Worm (Caenorhabditis elegans) whole organism, mixed stage, embryonic: ENCODE data around the gene F21H7.12.

Experiments used
- blmp-1 ChIP-seq: fragments of 150-350 bp; optimal IDR thresholded peaks from 2 replicates; lab custom pipeline; 2014; ENCODE audit warnings: missing biosample characterization, missing genetic modification characterization
- ceh-43 ChIP-seq: fragments of 200-800 bp; sonication (Bioruptor generic); optimal IDR thresholded peaks from 2 replicates; lab custom pipeline; 2018; ENCODE audit warnings: mild to moderate bottlenecking, missing genetic modification characterization, moderate library complexity, missing compliant biosample characterization
- elt-3 ChIP-seq: fragments of 150-350 bp; optimal IDR thresholded peaks from 2 replicates; lab custom pipeline; 2014; ENCODE audit warnings: missing biosample characterization, missing genetic modification characterization
- flh-1 ChIP-seq: fragments of 200-800 bp; sonication (Bioruptor generic); optimal IDR thresholded peaks from 2 replicates; lab custom pipeline; 2018; ENCODE audit warnings: mild to moderate bottlenecking, missing genetic modification characterization, moderate library complexity, missing compliant biosample characterization
- ham-2 ChIP-seq: fragments of 200-800 bp; sonication (Bioruptor generic); optimal IDR thresholded peaks from 2 replicates; lab custom pipeline; 2018; ENCODE audit warnings: mild to moderate bottlenecking, missing genetic modification characterization, missing compliant biosample characterization
- hlh-1 ChIP-seq: fragments of 150-350 bp; optimal IDR thresholded peaks from 2 replicates; lab custom pipeline; 2014; ENCODE audit warnings: missing biosample characterization, missing genetic modification reagents, missing genetic modification characterization
- mls-2 ChIP-seq: sonication (generic microtip); optimal IDR thresholded peaks from 2 replicates; lab custom pipeline; 2016; ENCODE audit warnings: mild to moderate bottlenecking, missing genetic modification characterization, moderate library complexity, missing compliant biosample characterization
- nhr-237 ChIP-seq: fragments of 150-350 bp; optimal IDR thresholded peaks from 2 replicates; lab custom pipeline; 2014; ENCODE audit warnings: missing biosample characterization, missing genetic modification characterization
- nhr-76 ChIP-seq: sonication (generic microtip); optimal IDR thresholded peaks from 2 replicates; lab custom pipeline; 2017; ENCODE audit warnings: missing biosample characterization, missing genetic modification characterization
- sem-2 ChIP-seq: fragments of 200-800 bp; sonication (Bioruptor generic); optimal IDR thresholded peaks from 2 replicates; lab custom pipeline; 2018; ENCODE audit warnings: mild to moderate bottlenecking, missing genetic modification characterization, missing compliant biosample characterization
- unc-39 ChIP-seq: fragments of 150-350 bp; optimal IDR thresholded peaks from 2 replicates; lab custom pipeline; 2014; ENCODE audit warnings: missing biosample characterization, missing genetic modification characterization
- zip-8 ChIP-seq: fragments of 150-350 bp; optimal IDR thresholded peaks from 2 replicates; lab custom pipeline; 2014; ENCODE audit warnings: missing biosample characterization, missing genetic modification characterization
- ztf-11 ChIP-seq: fragments of 150-350 bp; optimal IDR thresholded peaks from 2 replicates; lab custom pipeline; 2014; ENCODE audit warnings: missing biosample characterization, missing genetic modification characterization

F21H7.12 gene

DNA sequence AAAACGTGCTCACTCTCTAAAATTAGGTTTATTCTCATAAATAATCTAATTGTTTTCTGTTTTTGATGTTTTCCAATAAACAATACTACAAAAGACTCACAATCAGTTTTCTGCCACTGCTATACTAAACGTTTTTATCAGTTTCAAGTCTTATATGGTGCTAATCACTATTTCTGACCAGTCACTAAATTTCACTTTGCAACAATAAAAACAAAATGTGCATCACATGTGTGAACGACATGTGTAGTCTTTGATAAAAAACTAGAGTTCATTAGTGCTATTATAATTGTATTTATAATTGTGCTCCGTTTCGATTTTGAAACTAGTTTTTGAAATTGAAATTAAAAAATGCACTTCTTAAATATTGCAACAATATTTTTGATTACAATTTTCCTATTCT is 48.0 kb downstream of the F21H7.12 start, which contains the start of gene cyp-37B1:
Gene cyp-37B1 (plus strand): TSS at position 199 of the 400 bp plus-strand sequence.
- TF ChIP-seq ceh-43 (GFP tag; lab: Kevin White, UChicago), result no peak
- TF ChIP-seq nhr-76 (tag; lab: Kevin White, UChicago), result no peak
- TF ChIP-seq elt-3, result no peak
- TF ChIP-seq unc-39 (tag; lab: Kevin White, UChicago), result no peak
- TF ChIP-seq nhr-237 (tag; lab: Kevin White, UChicago), result no peak
- no peak for TF ChIP-seq ztf-11
- TF ChIP-seq mls-2, result no peak
- TF ChIP-seq flh-1 (GFP tag; lab: Kevin White, UChicago), result no peak
- TF ChIP-seq blmp-1 (tag; lab: Kevin White, UChicago), result no peak
- TF ChIP-seq zip-8 (tag; lab: Kevin White, UChicago), result no peak
- no peak for TF ChIP-seq ham-2 (GFP tag; lab: Kevin White, UChicago)
- no peak for TF ChIP-seq sem-2
- TF ChIP-seq hlh-1, result no peak
